Fruit fly (Drosophila melanogaster) Kc167 (cell line): ENCODE results near the gene Ogdh.

Experiments
- h ChIP-seq: fragments of >200 bp; optimal IDR thresholded peaks from 3 replicates; lab custom pipeline; 2018; ENCODE audit warnings: missing external identifiers
- psq ChIP-seq: fragments of >200 bp; optimal IDR thresholded peaks from 2 replicates; lab custom pipeline; 2017; ENCODE audit warnings: missing external identifiers

- TF ChIP-seq h (lab: Kevin White, UChicago) (no peak), psq (lab: Kevin White, UChicago) (no peak)
Observed at dm6 chr3L:16914113-16914512, 40.5 kb upstream of the Ogdh start.
